Fruit fly (Drosophila melanogaster) whole organism, embryonic: ENCODE data around the gene Gmap.

Experiments used
- Antp ChIP-seq: fragments of 200-800 bp; sonication (Bioruptor generic); optimal IDR thresholded peaks from 3 replicates; lab custom pipeline; 2016; ENCODE audit warnings: missing biosample characterization, missing genetic modification characterization
- Atf-2 ChIP-seq: fragments of 200-800 bp; sonication (Bioruptor generic); optimal IDR thresholded peaks from 2 replicates; lab custom pipeline; 2016; ENCODE audit warnings: missing biosample characterization, missing genetic modification characterization
- B-H2 ChIP-seq: fragments of 200-800 bp; sonication (Bioruptor generic); optimal IDR thresholded peaks from 2 replicates; lab custom pipeline; 2018; ENCODE audit warnings: missing biosample characterization, mild to moderate bottlenecking, missing genetic modification characterization
- Bgb ChIP-seq: fragments of 200-800 bp; sonication (Bioruptor generic); IDR thresholded peaks from 2 replicates; pipeline ENCODE4 v1.3.6; 2022; ENCODE audit warnings: missing biosample characterization, missing genetic modification characterization; ENCODE audit not compliant: partially characterized antibody
- BtbVII ChIP-seq: fragments of 200-800 bp; sonication (Bioruptor generic); optimal IDR thresholded peaks from 3 replicates; lab custom pipeline; 2017; ENCODE audit warnings: missing biosample characterization, mild to moderate bottlenecking, missing genetic modification characterization
- CG10274 ChIP-seq: fragments of 200-800 bp; sonication (Bioruptor generic); optimal IDR thresholded peaks from 3 replicates; lab custom pipeline; 2017; ENCODE audit warnings: missing biosample characterization, mild to moderate bottlenecking, missing genetic modification characterization
- CG10565 ChIP-seq: fragments of 200-800 bp; sonication (Bioruptor generic); optimal IDR thresholded peaks from 3 replicates; lab custom pipeline; 2016; ENCODE audit warnings: missing biosample characterization, mild to moderate bottlenecking, missing genetic modification characterization
- CG10654 ChIP-seq: fragments of 200-800 bp; sonication (Bioruptor generic); optimal IDR thresholded peaks from 2 replicates; lab custom pipeline; 2016; ENCODE audit warnings: missing biosample characterization, missing genetic modification characterization
- CG10979 ChIP-seq: fragments of 200-800 bp; sonication (Bioruptor generic); optimal IDR thresholded peaks from 2 replicates; lab custom pipeline; 2018; ENCODE audit warnings: missing biosample characterization, mild to moderate bottlenecking, missing genetic modification characterization, moderate library complexity
- CG11093 ChIP-seq: fragments of 200-800 bp; sonication (Bioruptor generic); IDR thresholded peaks from 3 replicates; pipeline ENCODE4 v1.3.6; 2022; ENCODE audit warnings: missing biosample characterization, missing genetic modification characterization
- CG11695 ChIP-seq: fragments of 200-800 bp; sonication (Bioruptor generic); IDR thresholded peaks from 3 replicates; pipeline ENCODE4 v1.3.6; 2022; ENCODE audit warnings: missing biosample characterization, missing genetic modification characterization
- CG14965 ChIP-seq: fragments of 200-800 bp; sonication (Bioruptor generic); optimal IDR thresholded peaks from 2 replicates; lab custom pipeline; 2016; ENCODE audit warnings: missing biosample characterization, missing genetic modification characterization, borderline replicate concordance
- CG15011 ChIP-seq: fragments of 200-800 bp; sonication (Bioruptor generic); optimal IDR thresholded peaks from 3 replicates; lab custom pipeline; 2018; ENCODE audit warnings: missing biosample characterization, mild to moderate bottlenecking, missing genetic modification characterization
- CG15514 ChIP-seq: fragments of 200-800 bp; sonication (Bioruptor generic); optimal IDR thresholded peaks from 3 replicates; lab custom pipeline; 2017; ENCODE audit warnings: missing biosample characterization, missing genetic modification characterization, mild to moderate bottlenecking, moderate library complexity, missing genetic modification reagents
- CG16813 ChIP-seq: fragments of 200-800 bp; sonication (Bioruptor generic); IDR thresholded peaks from 3 replicates; pipeline ENCODE4 v1.3.6; 2022; ENCODE audit warnings: missing biosample characterization, missing genetic modification characterization; ENCODE audit not compliant: partially characterized antibody
- CG2129 ChIP-seq: fragments of 200-800 bp; sonication (Bioruptor generic); IDR thresholded peaks from 2 replicates; pipeline ENCODE4 v1.3.6; 2022; ENCODE audit warnings: missing biosample characterization, missing genetic modification characterization; ENCODE audit not compliant: partially characterized antibody
- CG3281 ChIP-seq: fragments of 200-800 bp; sonication (Bioruptor generic); optimal IDR thresholded peaks from 3 replicates; lab custom pipeline; 2017; ENCODE audit warnings: missing biosample characterization, mild to moderate bottlenecking, missing genetic modification characterization
- CG42726 ChIP-seq: fragments of 200-800 bp; sonication (Bioruptor generic); IDR thresholded peaks from 2 replicates; pipeline ENCODE4 v1.3.6; 2022; ENCODE audit warnings: missing biosample characterization, missing genetic modification characterization; ENCODE audit not compliant: partially characterized antibody
- CG6175 ChIP-seq: fragments of 200-800 bp; sonication (Bioruptor generic); IDR thresholded peaks from 3 replicates; pipeline ENCODE4 v1.3.6; 2022; ENCODE audit warnings: missing biosample characterization, missing genetic modification characterization
- CG6654 ChIP-seq: fragments of 200-800 bp; sonication (Bioruptor generic); optimal IDR thresholded peaks from 2 replicates; lab custom pipeline; 2017; ENCODE audit warnings: missing biosample characterization, mild to moderate bottlenecking, missing genetic modification characterization
- CG6683 ChIP-seq: fragments of 200-800 bp; sonication (Bioruptor generic); optimal IDR thresholded peaks from 2 replicates; lab custom pipeline; 2017; ENCODE audit warnings: missing biosample characterization, mild to moderate bottlenecking, missing genetic modification characterization, missing genetic modification reagents
- CG6791 ChIP-seq: fragments of 200-800 bp; sonication (Bioruptor generic); IDR thresholded peaks from 3 replicates; pipeline ENCODE4 v1.3.6; 2022; ENCODE audit warnings: missing biosample characterization, missing genetic modification characterization; ENCODE audit not compliant: partially characterized antibody
- CG6813 ChIP-seq: fragments of 200-800 bp; sonication (Bioruptor generic); optimal IDR thresholded peaks from 2 replicates; lab custom pipeline; 2017; ENCODE audit warnings: missing biosample characterization, missing genetic modification characterization, mild to moderate bottlenecking, moderate library complexity, missing genetic modification reagents
- D19A ChIP-seq: fragments of 200-800 bp; optimal IDR thresholded peaks from 3 replicates; lab custom pipeline; 2019; ENCODE audit warnings: missing biosample characterization, mild to moderate bottlenecking, missing genetic modification characterization, moderate library complexity
- Gug ChIP-seq: fragments of 200-800 bp; sonication (Bioruptor generic); IDR thresholded peaks from 4 replicates; pipeline ENCODE4 v1.3.6; 2022; ENCODE audit warnings: missing biosample characterization, missing genetic modification characterization
- HLH54F ChIP-seq: fragments of 200-800 bp; sonication (Bioruptor generic); optimal IDR thresholded peaks from 3 replicates; lab custom pipeline; 2016; ENCODE audit warnings: missing biosample characterization, missing genetic modification characterization
- HLHmδ ChIP-seq: fragments of 200-800 bp; sonication (Bioruptor generic); optimal IDR thresholded peaks from 2 replicates; lab custom pipeline; 2018; ENCODE audit warnings: missing biosample characterization, mild to moderate bottlenecking, missing genetic modification characterization, moderate library complexity
- Hr3 ChIP-seq: fragments of 200-800 bp; sonication (Bioruptor generic); optimal IDR thresholded peaks from 3 replicates; lab custom pipeline; 2016; ENCODE audit warnings: missing biosample characterization, missing genetic modification characterization
- Mad ChIP-seq: fragments of 200-800 bp; sonication (Bioruptor generic); optimal IDR thresholded peaks from 2 replicates; lab custom pipeline; 2016; ENCODE audit warnings: missing biosample characterization, missing genetic modification characterization
- Neu2 ChIP-seq: fragments of 200-800 bp; sonication (Bioruptor generic); optimal IDR thresholded peaks from 3 replicates; lab custom pipeline; 2016; ENCODE audit warnings: missing biosample characterization, missing genetic modification characterization, borderline replicate concordance
- Sox102F ChIP-seq: fragments of 200-800 bp; sonication (Bioruptor generic); optimal IDR thresholded peaks from 2 replicates; lab custom pipeline; 2018; ENCODE audit warnings: missing biosample characterization, mild to moderate bottlenecking, missing genetic modification characterization, moderate library complexity
- Sry-δ ChIP-seq: fragments of 200-800 bp; sonication (Bioruptor generic); optimal IDR thresholded peaks from 2 replicates; lab custom pipeline; 2016; ENCODE audit warnings: missing biosample characterization, missing genetic modification characterization
- TFAM ChIP-seq: fragments of 200-800 bp; sonication (Bioruptor generic); optimal IDR thresholded peaks from 2 replicates; lab custom pipeline; 2017; ENCODE audit warnings: missing biosample characterization, missing genetic modification characterization, inconsistent platforms
- Taf1 ChIP-seq: fragments of 200-800 bp; sonication (Bioruptor generic); IDR thresholded peaks from 2 replicates; pipeline ENCODE4 v1.3.6; 2022; ENCODE audit warnings: missing biosample characterization, missing genetic modification characterization
- YL-1 ChIP-seq: fragments of 200-800 bp; sonication (Bioruptor generic); optimal IDR thresholded peaks from 3 replicates; lab custom pipeline; 2017; ENCODE audit warnings: missing biosample characterization, mild to moderate bottlenecking, missing genetic modification characterization
- fd96Cb ChIP-seq: fragments of 200-800 bp; sonication (Bioruptor generic); optimal IDR thresholded peaks from 2 replicates; lab custom pipeline; 2018; ENCODE audit warnings: missing biosample characterization, mild to moderate bottlenecking, missing genetic modification characterization, moderate library complexity
- grau ChIP-seq: fragments of 200-800 bp; optimal IDR thresholded peaks from 3 replicates; lab custom pipeline; 2019; ENCODE audit warnings: missing biosample characterization, mild to moderate bottlenecking, missing genetic modification characterization, moderate library complexity
- gsb-n ChIP-seq: fragments of 200-800 bp; sonication (Bioruptor generic); optimal IDR thresholded peaks from 3 replicates; lab custom pipeline; 2018; ENCODE audit warnings: missing biosample characterization, mild to moderate bottlenecking, missing genetic modification characterization
- h ChIP-seq: fragments of >200 bp; optimal IDR thresholded peaks from 2 replicates; lab custom pipeline; 2017
- her ChIP-seq: fragments of 200-800 bp; sonication (Bioruptor generic); optimal IDR thresholded peaks from 2 replicates; lab custom pipeline; 2016; ENCODE audit warnings: missing biosample characterization, missing genetic modification characterization
- jumu ChIP-seq: fragments of 200-800 bp; sonication (Bioruptor generic); optimal IDR thresholded peaks from 3 replicates; lab custom pipeline; 2016; ENCODE audit warnings: missing biosample characterization, missing genetic modification characterization
- kni ChIP-seq: fragments of 200-800 bp; sonication (Bioruptor generic); optimal IDR thresholded peaks from 3 replicates; lab custom pipeline; 2017; ENCODE audit warnings: mild to moderate bottlenecking, missing biosample characterization, missing genetic modification reagents, missing genetic modification characterization
- lab ChIP-seq: fragments of 200-800 bp; sonication (Bioruptor generic); optimal IDR thresholded peaks from 3 replicates; lab custom pipeline; 2017; ENCODE audit warnings: missing biosample characterization, missing genetic modification characterization, mild to moderate bottlenecking, moderate library complexity, missing genetic modification reagents
- otp ChIP-seq: fragments of 200-800 bp; sonication (Bioruptor generic); IDR thresholded peaks from 3 replicates; pipeline ENCODE4, ENCODE4 v1.3.6; 2022; ENCODE audit warnings: missing biosample characterization, missing genetic modification characterization
- phol ChIP-seq: fragments of 200-800 bp; sonication (Bioruptor generic); optimal IDR thresholded peaks from 3 replicates; lab custom pipeline; 2018; ENCODE audit warnings: missing biosample characterization, mild to moderate bottlenecking, missing genetic modification characterization, moderate library complexity
- prd ChIP-seq, 3 experiments: fragments of >200 bp in 2 of 3; fragments of 200-800 bp in 1 of 3; sonication (Bioruptor generic) in 1 of 3; optimal IDR thresholded peaks in 2 of 3; IDR thresholded peaks in 1 of 3; 2 replicates in 2 of 3; 3 replicates in 1 of 3; pipeline versions ENCODE4 v1.3.6 to Lab custom; 2017 to 2022; ENCODE audit warnings: missing biosample characterization in 1 of 3, missing genetic modification characterization in 1 of 3
- psq ChIP-seq: fragments of 200-800 bp; sonication (Bioruptor generic); optimal IDR thresholded peaks from 2 replicates; lab custom pipeline; 2017; ENCODE audit warnings: missing biosample characterization, missing genetic modification characterization
- rib ChIP-seq: fragments of 200-800 bp; sonication (Bioruptor generic); IDR thresholded peaks from 2 replicates; pipeline ENCODE4 v1.3.6; 2022; ENCODE audit warnings: missing biosample characterization, missing genetic modification characterization
- slp2 ChIP-seq: fragments of 200-800 bp; sonication (Bioruptor generic); optimal IDR thresholded peaks from 2 replicates; lab custom pipeline; 2016; ENCODE audit warnings: missing biosample characterization, missing genetic modification characterization
- sob ChIP-seq: fragments of 200-800 bp; sonication (Bioruptor generic); IDR thresholded peaks from 2 replicates; pipeline ENCODE4 v1.3.6; 2022; ENCODE audit warnings: missing biosample characterization, missing genetic modification characterization

The Gmap gene

dm6 chrX:15462436-15462857 lies 24.3 kb upstream of the Gmap start, which contains the start of the genes shtd, CG6294 and CG6299 (continued):
- TF ChIP-seq CG2129 (peak; percentile 55), Neu2 (no peak), CG14965 (GFP tag; lab: Kevin White, UChicago) (no peak), jumu (no peak), lab (GFP tag; lab: Kevin White, UChicago) (no peak), CG11695 (GFP tag; lab: Robert Waterston, UW) (no peak), psq (GFP tag; lab: Kevin White, UChicago) (no peak), BtbVII (no peak), CG16813 (peak; percentile 96), Antp (GFP tag; lab: Kevin White, UChicago) (peak; percentile 1), fd96Cb (tag; lab: Kevin White, UChicago) (no peak), CG15514 (GFP tag; lab: Kevin White, UChicago) (peak; percentile 94), Hr3 (GFP tag; lab: Kevin White, UChicago) (no peak), h (no peak), gsb-n (tag; lab: Kevin White, UChicago) (no peak), sob (GFP tag; lab: Robert Waterston, UW) (peak; percentile 31; the same call in 1 of the 2 replicates), her (GFP tag; lab: Kevin White, UChicago) (no peak), CG6175 (GFP tag; lab: Robert Waterston, UW) (no peak), Sox102F (GFP tag; lab: Kevin White, UChicago) (no peak), grau (tag; lab: Kevin White, UChicago) (no peak), rib (GFP tag; lab: Robert Waterston, UW) (no peak), CG10979 (tag; lab: Kevin White, UChicago) (no peak), Taf1 (no peak), HLH54F (GFP tag; lab: Kevin White, UChicago) (peak; percentile 6), CG11093 (GFP tag; lab: Robert Waterston, UW) (no peak), D19A (no peak), CG6683 (GFP tag; lab: Kevin White, UChicago) (no peak), HLHmδ (GFP tag; lab: Kevin White, UChicago) (no peak), otp (GFP tag; lab: Robert Waterston, UW) (no peak), B-H2 (no peak), Mad (GFP tag; lab: Kevin White, UChicago) (peak; percentile 20), Bgb (GFP tag; lab: Robert Waterston, UW) (peak; percentile 92), slp2 (GFP tag; lab: Kevin White, UChicago) (no peak), CG6791 (GFP tag; lab: Robert Waterston, UW) (peak; percentile 97), Atf-2 (GFP tag; lab: Kevin White, UChicago) (no peak), CG3281 (GFP tag; lab: Kevin White, UChicago) (no peak), CG15011 (GFP tag; lab: Kevin White, UChicago) (no peak), CG6813 (GFP tag; lab: Kevin White, UChicago) (no peak), TFAM (GFP tag; lab: Kevin White, UChicago) (no peak), CG6654 (GFP tag; lab: Kevin White, UChicago) (no peak), YL-1 (GFP tag; lab: Kevin White, UChicago) (peak; percentile 67), CG10654 (GFP tag; lab: Kevin White, UChicago) (no peak), prd (optimal IDR thresholded peaks at IDR 0.05; lab: Kevin White, UChicago) (no peak), prd (GFP tag; IDR thresholded peaks at IDR 0.05; lab: Robert Waterston, UW) (no peak), Gug (GFP tag; lab: Robert Waterston, UW) (no peak; the same call in 3 of the 4 replicates), CG10274 (GFP tag; lab: Kevin White, UChicago) (no peak), kni (no peak), CG42726 (GFP tag; lab: Robert Waterston, UW) (peak; percentile 74), Sry-δ (GFP tag; lab: Kevin White, UChicago) (peak; percentile 79), phol (tag; lab: Kevin White, UChicago) (peak; percentile 67), CG10565 (GFP tag; lab: Kevin White, UChicago) (no peak)
